Worm (Caenorhabditis elegans) whole organism, dauer: ENCODE results near the gene dyf-3.
"Not testable (repeated sequence)": the region's sequence is repeated elsewhere in the genome, so short reads cannot be mapped to it uniquely, and the experiment has no call there.

ENCODE experiments used
- unc-62 ChIP-seq: sonication (generic microtip); optimal IDR thresholded peaks from 2 replicates; lab custom pipeline; 2017; ENCODE audit warnings: missing biosample characterization, missing genetic modification reagents, missing genetic modification characterization

The dyf-3 gene

ce11 chrIV:3389999-3390398, 9.0 kb downstream of the dyf-3 start, which contains the start of gene B0546.5:
TSS of gene B0546.5 (minus strand) at chrIV:3390099.
- not testable (repeated sequence) for TF ChIP-seq unc-62

ce11 chrIV:3386504-3387290, 12.3 kb downstream of the dyf-3 start:
- TF ChIP-seq unc-62 = no peak

- no peak for TF ChIP-seq unc-62
Measured at ce11 chrIV:3385337-3386215, 13.5 kb downstream of the dyf-3 start, which contains the start of gene mai-2. TSS of gene mai-2 (plus strand) at chrIV:3385910.

ce11 chrIV:3384593-3384992, 14.4 kb downstream of the dyf-3 start:
- TF ChIP-seq unc-62 = no peak

- no peak for TF ChIP-seq unc-62
Measured at ce11 chrIV:3384047-3384446, 15.0 kb downstream of the dyf-3 start, which contains the start of gene B0546.4. TSS of gene B0546.4 (minus strand) at chrIV:3384147.

ce11 chrIV:3383203-3383602, 15.8 kb downstream of the dyf-3 start:
- no peak for TF ChIP-seq unc-62

- TF ChIP-seq unc-62 = no peak
Measured at ce11 chrIV:3382338-3382907, 16.6 kb downstream of the dyf-3 start, which contains the start of gene B0546.3. TSS of gene B0546.3 (minus strand) at chrIV:3382841.

ce11 chrIV:3378080-3378804, 20.8 kb downstream of the dyf-3 start, which contains the start of gene otub-4:
TSS of gene otub-4 (minus strand) at chrIV:3378130.
- no peak for TF ChIP-seq unc-62

ce11 chrIV:3373370-3373769, 25.7 kb downstream of the dyf-3 start:
- no peak for TF ChIP-seq unc-62

- no peak for TF ChIP-seq unc-62
Measured at ce11 chrIV:3368638-3369247, 30.3 kb downstream of the dyf-3 start, which contains the start of gene vha-19. TSS of gene vha-19 (plus strand) at chrIV:3369197.

- no peak for TF ChIP-seq unc-62
Measured at ce11 chrIV:3363784-3364183, 35.2 kb downstream of the dyf-3 start.

- TF ChIP-seq unc-62 = no peak
Measured at ce11 chrIV:3363221-3363620, 35.8 kb downstream of the dyf-3 start, which contains the start of gene Y55H10A.2. TSS of gene Y55H10A.2 (plus strand) at chrIV:3363521.

ce11 chrIV:3354757-3355156, 44.3 kb downstream of the dyf-3 start, which contains the start of gene F42A6.1:
TSS of gene F42A6.1 (plus strand) at chrIV:3355057.
- TF ChIP-seq unc-62 = no peak

- no peak for TF ChIP-seq unc-62
Measured at ce11 chrIV:3352019-3352418, 47.0 kb downstream of the dyf-3 start.

ce11 chrIV:3349977-3350580, 49.0 kb downstream of the dyf-3 start, which contains the start of gene elks-1:
TSS of gene elks-1 (minus strand) at chrIV:3350027.
- TF ChIP-seq unc-62 = no peak
